Fruit fly (Drosophila melanogaster) whole organism, embryonic: Measurements from ENCODE around the gene bt.

Source experiments
- CG1233 ChIP-seq: fragments of 200-800 bp; sonication (Bioruptor generic); optimal IDR thresholded peaks from 4 replicates; lab custom pipeline; 2018; ENCODE audit warnings: missing biosample characterization, mild to moderate bottlenecking, missing genetic modification characterization
- CG15269 ChIP-seq: fragments of 200-800 bp; sonication (Bioruptor generic); optimal IDR thresholded peaks from 2 replicates; lab custom pipeline; 2018; ENCODE audit warnings: missing biosample characterization, mild to moderate bottlenecking, missing genetic modification characterization, moderate library complexity
- CG15601 ChIP-seq: fragments of 200-800 bp; sonication (Bioruptor generic); optimal IDR thresholded peaks from 3 replicates; lab custom pipeline; 2019; ENCODE audit warnings: missing biosample characterization, mild to moderate bottlenecking, missing genetic modification characterization, moderate library complexity
- CG16779 ChIP-seq: fragments of 200-800 bp; sonication (Bioruptor generic); IDR thresholded peaks from 2 replicates; pipeline ENCODE4 v1.3.6; 2022; ENCODE audit warnings: missing biosample characterization, missing genetic modification characterization
- CG17186 ChIP-seq: fragments of 200-800 bp; sonication (Bioruptor generic); optimal IDR thresholded peaks from 3 replicates; lab custom pipeline; 2017; ENCODE audit warnings: missing biosample characterization, missing genetic modification reagents, missing genetic modification characterization
- CG18599 ChIP-seq: fragments of 200-800 bp; sonication (Bioruptor generic); optimal IDR thresholded peaks from 3 replicates; lab custom pipeline; 2017; ENCODE audit warnings: missing biosample characterization, missing genetic modification characterization, mild to moderate bottlenecking, moderate library complexity, missing genetic modification reagents
- CG2116 ChIP-seq: fragments of 200-800 bp; sonication (Bioruptor generic); optimal IDR thresholded peaks from 3 replicates; lab custom pipeline; 2018; ENCODE audit warnings: missing biosample characterization, mild to moderate bottlenecking, missing genetic modification characterization
- CG2129 ChIP-seq: fragments of 200-800 bp; sonication (Bioruptor generic); IDR thresholded peaks from 2 replicates; pipeline ENCODE4 v1.3.6; 2022; ENCODE audit warnings: missing biosample characterization, missing genetic modification characterization; ENCODE audit not compliant: partially characterized antibody
- CG2202 ChIP-seq: fragments of 200-800 bp; sonication (Bioruptor generic); optimal IDR thresholded peaks from 2 replicates; lab custom pipeline; 2018; ENCODE audit warnings: missing biosample characterization, mild to moderate bottlenecking, missing genetic modification characterization
- CG2875 ChIP-seq: fragments of 200-800 bp; sonication (Bioruptor generic); optimal IDR thresholded peaks from 2 replicates; lab custom pipeline; 2017; ENCODE audit warnings: missing biosample characterization, mild to moderate bottlenecking, missing genetic modification characterization, missing genetic modification reagents
- CG3847 ChIP-seq: fragments of 200-800 bp; sonication (Bioruptor generic); IDR thresholded peaks from 2 replicates; pipeline ENCODE4 v1.3.6; 2022; ENCODE audit warnings: missing biosample characterization, missing genetic modification characterization
- CG4424 ChIP-seq: fragments of 200-800 bp; sonication (Bioruptor generic); optimal IDR thresholded peaks from 3 replicates; lab custom pipeline; 2016; ENCODE audit warnings: missing biosample characterization, missing genetic modification characterization
- CG4730 ChIP-seq: fragments of 200-800 bp; sonication (Bioruptor generic); IDR thresholded peaks from 2 replicates; pipeline ENCODE4 v1.3.6; 2022; ENCODE audit warnings: missing biosample characterization, missing genetic modification characterization
- CG4820 ChIP-seq: fragments of 200-800 bp; sonication (Bioruptor generic); optimal IDR thresholded peaks from 3 replicates; lab custom pipeline; 2016; ENCODE audit warnings: missing biosample characterization, missing genetic modification characterization
- CG6689 ChIP-seq: fragments of 200-800 bp; sonication (Bioruptor generic); IDR thresholded peaks from 2 replicates; pipeline ENCODE4 v1.3.6; 2022; ENCODE audit warnings: missing biosample characterization, missing genetic modification characterization
- CG6765 ChIP-seq: fragments of 200-800 bp; sonication (Bioruptor generic); optimal IDR thresholded peaks from 3 replicates; lab custom pipeline; 2017; ENCODE audit warnings: missing biosample characterization, mild to moderate bottlenecking, missing genetic modification characterization
- CG6791 ChIP-seq: fragments of 200-800 bp; sonication (Bioruptor generic); IDR thresholded peaks from 3 replicates; pipeline ENCODE4 v1.3.6; 2022; ENCODE audit warnings: missing biosample characterization, missing genetic modification characterization; ENCODE audit not compliant: partially characterized antibody
- CG6813 ChIP-seq: fragments of 200-800 bp; sonication (Bioruptor generic); optimal IDR thresholded peaks from 2 replicates; lab custom pipeline; 2017; ENCODE audit warnings: missing biosample characterization, missing genetic modification characterization, mild to moderate bottlenecking, moderate library complexity, missing genetic modification reagents
- CG8478 ChIP-seq: fragments of >200 bp; optimal IDR thresholded peaks from 2 replicates; lab custom pipeline; 2018
- D ChIP-seq, 2 experiments: fragments of 200-800 bp in 1 of 2; fragments of >200 bp in 1 of 2; sonication (Bioruptor generic) in 1 of 2; optimal IDR thresholded peaks; 2 replicates in 1 of 2; 3 replicates in 1 of 2; lab custom pipeline; 2017; ENCODE audit warnings: mild to moderate bottlenecking in 1 of 2, missing biosample characterization in 1 of 2, missing genetic modification characterization in 1 of 2, missing genetic modification reagents in 1 of 2
- Dip3 ChIP-seq: fragments of 200-800 bp; sonication (Bioruptor generic); optimal IDR thresholded peaks from 3 replicates; lab custom pipeline; 2016; ENCODE audit warnings: missing biosample characterization, missing genetic modification characterization
- ERR ChIP-seq: fragments of 200-800 bp; sonication (Bioruptor generic); optimal IDR thresholded peaks from 2 replicates; lab custom pipeline; 2016; ENCODE audit warnings: missing biosample characterization, missing genetic modification characterization
- Gug ChIP-seq: fragments of 200-800 bp; sonication (Bioruptor generic); IDR thresholded peaks from 4 replicates; pipeline ENCODE4 v1.3.6; 2022; ENCODE audit warnings: missing biosample characterization, missing genetic modification characterization
- Hmr ChIP-seq: fragments of 200-800 bp; sonication (Bioruptor generic); optimal IDR thresholded peaks from 3 replicates; lab custom pipeline; 2017; ENCODE audit warnings: mild to moderate bottlenecking, missing biosample characterization, missing genetic modification reagents, missing genetic modification characterization
- Hsf ChIP-seq: fragments of 200-800 bp; sonication (Bioruptor generic); optimal IDR thresholded peaks from 3 replicates; lab custom pipeline; 2016; ENCODE audit warnings: missing biosample characterization, missing genetic modification characterization
- Lpt ChIP-seq: fragments of >200 bp; optimal IDR thresholded peaks from 2 replicates; lab custom pipeline; 2018; ENCODE audit warnings: missing biosample characterization, missing genetic modification characterization
- MESR4 ChIP-seq: fragments of 200-800 bp; sonication (Bioruptor generic); optimal IDR thresholded peaks from 2 replicates; lab custom pipeline; 2018; ENCODE audit warnings: missing biosample characterization, mild to moderate bottlenecking, missing genetic modification characterization, moderate library complexity
- Neu2 ChIP-seq: fragments of 200-800 bp; sonication (Bioruptor generic); optimal IDR thresholded peaks from 3 replicates; lab custom pipeline; 2016; ENCODE audit warnings: missing biosample characterization, missing genetic modification characterization, borderline replicate concordance
- NfI ChIP-seq: fragments of 200-800 bp; sonication (Bioruptor generic); optimal IDR thresholded peaks from 3 replicates; lab custom pipeline; 2018; ENCODE audit warnings: missing biosample characterization, mild to moderate bottlenecking, missing genetic modification characterization, moderate library complexity
- Ravus ChIP-seq: fragments of 200-800 bp; sonication (Bioruptor generic); IDR thresholded peaks from 2 replicates; pipeline ENCODE4 v1.3.6; 2022; ENCODE audit warnings: missing biosample characterization, missing genetic modification characterization
- Rx ChIP-seq: fragments of 200-800 bp; sonication (Bioruptor generic); IDR thresholded peaks from 2 replicates; pipeline ENCODE4 v1.3.6; 2022; ENCODE audit warnings: missing biosample characterization, missing genetic modification characterization
- Xrp1 ChIP-seq: fragments of 200-800 bp; sonication (Bioruptor generic); IDR thresholded peaks from 2 replicates; pipeline ENCODE4 v1.3.6; 2022; ENCODE audit warnings: missing biosample characterization, missing genetic modification characterization
- ab ChIP-seq: fragments of 200-800 bp; sonication (Bioruptor generic); optimal IDR thresholded peaks from 2 replicates; lab custom pipeline; 2016; ENCODE audit warnings: missing biosample characterization, missing genetic modification characterization
- ara ChIP-seq: fragments of 200-800 bp; sonication (Bioruptor generic); IDR thresholded peaks from 2 replicates; pipeline ENCODE4 v1.3.6; 2022; ENCODE audit warnings: missing biosample characterization, missing genetic modification characterization
- ase ChIP-seq: fragments of 200-800 bp; sonication (Bioruptor generic); IDR thresholded peaks from 3 replicates; pipeline ENCODE4 v1.3.6; 2022; ENCODE audit warnings: missing biosample characterization, missing genetic modification characterization
- ato ChIP-seq: fragments of 200-800 bp; sonication (Bioruptor generic); IDR thresholded peaks from 2 replicates; pipeline ENCODE4 v1.3.6; 2022; ENCODE audit warnings: missing biosample characterization, missing genetic modification characterization; ENCODE audit not compliant: partially characterized antibody
- bsh ChIP-seq, 2 experiments: fragments of 200-800 bp; sonication (Bioruptor generic); optimal IDR thresholded peaks; 2 replicates each; lab custom pipeline; 2017 to 2018; ENCODE audit warnings: mild to moderate bottlenecking in 2 of 2, missing biosample characterization in 2 of 2, missing genetic modification characterization in 2 of 2, moderate library complexity in 1 of 2
- chif ChIP-seq, 2 experiments: fragments of 200-800 bp; sonication (Bioruptor generic); optimal IDR thresholded peaks; 3 replicates each; lab custom pipeline; 2016; ENCODE audit warnings: missing biosample characterization in 2 of 2, missing genetic modification characterization in 2 of 2
- crc ChIP-seq: fragments of 200-800 bp; sonication (Bioruptor generic); optimal IDR thresholded peaks from 2 replicates; lab custom pipeline; 2016; ENCODE audit warnings: missing biosample characterization, missing genetic modification characterization
- dm ChIP-seq: fragments of 200-800 bp; sonication (Bioruptor generic); optimal IDR thresholded peaks from 3 replicates; lab custom pipeline; 2016; ENCODE audit warnings: missing biosample characterization, missing genetic modification characterization
- dysf ChIP-seq: fragments of 200-800 bp; sonication (Bioruptor generic); IDR thresholded peaks from 3 replicates; pipeline ENCODE4 v1.3.6; 2022; ENCODE audit warnings: missing biosample characterization, missing genetic modification characterization
- esg ChIP-seq: fragments of 200-800 bp; sonication (Bioruptor generic); conservative IDR thresholded peaks from 2 replicates; pipeline ENCODE4 v1.3.6; 2022; ENCODE audit warnings: missing biosample characterization, missing genetic modification characterization
- eyg ChIP-seq: fragments of 200-800 bp; sonication (Bioruptor generic); optimal IDR thresholded peaks from 3 replicates; lab custom pipeline; 2016; ENCODE audit warnings: missing biosample characterization, missing genetic modification characterization
- fru ChIP-seq: fragments of >200 bp; optimal IDR thresholded peaks from 2 replicates; lab custom pipeline; 2017
- pita ChIP-seq: fragments of 200-800 bp; sonication (Bioruptor generic); optimal IDR thresholded peaks from 2 replicates; lab custom pipeline; 2017; ENCODE audit warnings: missing biosample characterization, mild to moderate bottlenecking, missing genetic modification characterization
- sd ChIP-seq: fragments of 200-800 bp; sonication (Bioruptor generic); optimal IDR thresholded peaks from 3 replicates; lab custom pipeline; 2018; ENCODE audit warnings: missing biosample characterization, mild to moderate bottlenecking, missing genetic modification characterization, moderate library complexity
- slou ChIP-seq: fragments of 200-800 bp; sonication (Bioruptor generic); optimal IDR thresholded peaks from 3 replicates; lab custom pipeline; 2016; ENCODE audit warnings: missing biosample characterization, missing genetic modification characterization
- sna ChIP-seq: fragments of 200-800 bp; sonication (Bioruptor generic); IDR thresholded peaks from 2 replicates; pipeline ENCODE4 v1.3.6; 2022; ENCODE audit warnings: missing biosample characterization, missing genetic modification characterization; ENCODE audit not compliant: partially characterized antibody
- trem ChIP-seq: fragments of 200-800 bp; optimal IDR thresholded peaks from 3 replicates; lab custom pipeline; 2019; ENCODE audit warnings: missing biosample characterization, mild to moderate bottlenecking, missing genetic modification characterization, moderate library complexity
- unpg ChIP-seq: fragments of 200-800 bp; sonication (Bioruptor generic); optimal IDR thresholded peaks from 3 replicates; lab custom pipeline; 2018; ENCODE audit warnings: missing biosample characterization, mild to moderate bottlenecking, missing genetic modification characterization, moderate library complexity
- yki ChIP-seq: fragments of >200 bp; optimal IDR thresholded peaks from 3 replicates; lab custom pipeline; 2018

The bt gene

DNA sequence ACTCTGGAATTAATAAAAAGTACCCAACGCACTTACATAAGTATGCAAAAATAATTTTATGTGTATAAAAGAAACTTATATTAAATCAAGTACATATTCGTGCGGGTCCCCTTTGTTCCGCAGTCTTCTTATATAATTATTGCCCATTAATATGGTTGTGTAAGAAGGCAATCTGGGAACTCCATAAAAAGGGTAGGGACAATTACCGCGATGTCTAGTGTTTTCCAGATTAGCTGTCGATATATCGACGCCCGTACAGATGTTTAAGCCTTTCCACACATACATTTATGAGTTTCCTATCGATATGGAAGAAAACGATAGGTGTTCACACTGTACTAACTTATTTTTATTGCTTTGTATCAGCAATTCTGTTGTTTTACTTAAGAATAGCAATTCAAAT is 27.6 kb upstream of the bt start (continued):
- TF ChIP-seq CG6813 (GFP tag; lab: Kevin White, UChicago) (no peak), CG4424 (GFP tag; lab: Kevin White, UChicago) (no peak), Hmr (GFP tag; lab: Kevin White, UChicago) (no peak), Lpt (GFP tag; lab: Kevin White, UChicago) (no peak), Hsf (GFP tag; lab: Kevin White, UChicago) (peak; percentile 42), Xrp1 (GFP tag; lab: Robert Waterston, UW) (no peak), ERR (GFP tag; lab: Kevin White, UChicago) (peak; percentile 33), sd (tag; lab: Kevin White, UChicago) (no peak), Ravus (GFP tag; lab: Robert Waterston, UW) (no peak), yki (lab: Kevin White, UChicago) (no peak), CG8478 (lab: Kevin White, UChicago) (no peak), CG1233 (GFP tag; lab: Kevin White, UChicago) (no peak), CG4730 (GFP tag; lab: Robert Waterston, UW) (no peak), pita (GFP tag; lab: Kevin White, UChicago) (no peak), CG6689 (GFP tag; lab: Robert Waterston, UW) (no peak), Dip3 (peak; percentile 41), ase (GFP tag; lab: Robert Waterston, UW) (no peak), CG6765 (no peak), fru (lab: Kevin White, UChicago) (no peak), CG16779 (GFP tag; lab: Robert Waterston, UW) (no peak), NfI (GFP tag; lab: Kevin White, UChicago) (no peak), sna (GFP tag; lab: Robert Waterston, UW) (no peak; the same call in 1 of the 2 replicates), CG18599 (GFP tag; lab: Kevin White, UChicago) (no peak), esg (GFP tag; lab: Robert Waterston, UW) (no peak), CG15269 (tag; lab: Kevin White, UChicago) (peak; percentile 28), Neu2 (GFP tag; lab: Kevin White, UChicago) (peak; percentile 23), chif (GFP tag; optimal IDR thresholded peaks at IDR 0.05; lab: Kevin White, UChicago) (peak in 1 of 2 experiments; percentile 23), dm (peak; percentile 21), CG6791 (GFP tag; lab: Robert Waterston, UW) (no peak), ato (GFP tag; lab: Robert Waterston, UW) (no peak), dysf (no peak), unpg (GFP tag; lab: Kevin White, UChicago) (peak; percentile 1), CG2116 (GFP tag; lab: Kevin White, UChicago) (peak; percentile 67), CG3847 (GFP tag; lab: Robert Waterston, UW) (no peak), ab (GFP tag; lab: Kevin White, UChicago) (peak; percentile 27), CG15601 (tag; lab: Kevin White, UChicago) (no peak), Gug (GFP tag; lab: Robert Waterston, UW) (no peak; the same call in 3 of the 4 replicates), CG2129 (GFP tag; lab: Robert Waterston, UW) (peak; percentile 67), trem (tag; lab: Kevin White, UChicago) (peak; percentile 37), Rx (no peak), bsh (GFP tag; optimal IDR thresholded peaks at IDR 0.05; lab: Kevin White, UChicago) (peak in 1 of 2 experiments; percentile 11), D (optimal IDR thresholded peaks at IDR 0.05; lab: Kevin White, UChicago) (no peak), D (GFP tag; optimal IDR thresholded peaks at IDR 0.05; lab: Kevin White, UChicago) (no peak), CG2875 (GFP tag; lab: Kevin White, UChicago) (no peak), CG17186 (GFP tag; lab: Kevin White, UChicago) (peak; percentile 34), CG2202 (no peak), MESR4 (peak; percentile 21), eyg (GFP tag; lab: Kevin White, UChicago) (peak; percentile 7), slou (GFP tag; lab: Kevin White, UChicago) (no peak), CG4820 (GFP tag; lab: Kevin White, UChicago) (peak; percentile 19), ara (GFP tag; lab: Robert Waterston, UW) (no peak), crc (GFP tag; lab: Kevin White, UChicago) (no peak)
